Fruit fly (Drosophila melanogaster) whole organism, adult: ENCODE data around the gene RluA-2.

Source experiments
- CG11617 ChIP-seq: fragments of 200-800 bp; sonication (Bioruptor generic); optimal IDR thresholded peaks from 2 replicates; lab custom pipeline; 2017; ENCODE audit warnings: mild to moderate bottlenecking, missing biosample characterization, missing genetic modification reagents, missing genetic modification characterization
- CG12768 ChIP-seq: fragments of 200-800 bp; sonication (Bioruptor generic); optimal IDR thresholded peaks from 2 replicates; lab custom pipeline; 2017; ENCODE audit warnings: missing biosample characterization, missing genetic modification characterization, mild to moderate bottlenecking, moderate library complexity, missing genetic modification reagents
- CG14711 ChIP-seq: fragments of 200-800 bp; sonication (Bioruptor generic); optimal IDR thresholded peaks from 2 replicates; lab custom pipeline; 2018; ENCODE audit warnings: missing biosample characterization, mild to moderate bottlenecking, missing genetic modification characterization, moderate library complexity
- CG1620 ChIP-seq: fragments of 200-800 bp; sonication (Bioruptor generic); optimal IDR thresholded peaks from 2 replicates; lab custom pipeline; 2016; ENCODE audit warnings: missing biosample characterization, missing genetic modification characterization
- CG33017 ChIP-seq: fragments of 200-800 bp; sonication (Bioruptor generic); optimal IDR thresholded peaks from 2 replicates; lab custom pipeline; 2018; ENCODE audit warnings: missing biosample characterization, mild to moderate bottlenecking, missing genetic modification characterization, moderate library complexity
- CG5204 ChIP-seq: fragments of 200-800 bp; sonication (Bioruptor generic); optimal IDR thresholded peaks from 2 replicates; lab custom pipeline; 2016; ENCODE audit warnings: missing biosample characterization, missing genetic modification characterization
- CG7045 ChIP-seq: fragments of 200-800 bp; sonication (Bioruptor generic); optimal IDR thresholded peaks from 2 replicates; lab custom pipeline; 2017; ENCODE audit warnings: missing biosample characterization, mild to moderate bottlenecking, missing genetic modification characterization
- CG7101 ChIP-seq: fragments of 200-800 bp; sonication (Bioruptor generic); optimal IDR thresholded peaks from 2 replicates; lab custom pipeline; 2018; ENCODE audit warnings: missing biosample characterization, mild to moderate bottlenecking, missing genetic modification characterization, moderate library complexity
- Clk ChIP-seq: fragments of 200-800 bp; sonication (Bioruptor generic); optimal IDR thresholded peaks from 2 replicates; lab custom pipeline; 2017; ENCODE audit warnings: missing biosample characterization, missing genetic modification characterization
- Crg-1 ChIP-seq: fragments of 200-800 bp; sonication (Bioruptor generic); optimal IDR thresholded peaks from 2 replicates; lab custom pipeline; 2016; ENCODE audit warnings: missing biosample characterization, missing genetic modification characterization
- Hr96 ChIP-seq: fragments of 200-800 bp; sonication (Bioruptor generic); optimal IDR thresholded peaks from 2 replicates; lab custom pipeline; 2016; ENCODE audit warnings: missing biosample characterization, missing genetic modification characterization
- Mnt ChIP-seq: fragments of 200-800 bp; sonication (Bioruptor generic); optimal IDR thresholded peaks from 2 replicates; lab custom pipeline; 2016; ENCODE audit warnings: missing biosample characterization, mild to moderate bottlenecking, missing genetic modification characterization
- bab1 ChIP-seq: fragments of 200-800 bp; sonication (Bioruptor generic); optimal IDR thresholded peaks from 3 replicates; lab custom pipeline; 2019; ENCODE audit warnings: missing biosample characterization, mild to moderate bottlenecking, missing genetic modification characterization, moderate library complexity
- cic ChIP-seq: fragments of 200-800 bp; sonication (Bioruptor generic); optimal IDR thresholded peaks from 2 replicates; lab custom pipeline; 2017; ENCODE audit warnings: missing biosample characterization, mild to moderate bottlenecking, missing genetic modification characterization, moderate library complexity
- cnc ChIP-seq, 2 experiments: fragments of >200 bp; optimal IDR thresholded peaks; 2 replicates each; lab custom pipeline; 2017
- kay ChIP-seq: fragments of 200-800 bp; sonication (Bioruptor generic); peaks from one replicate; lab custom pipeline; 2016; ENCODE audit warnings: missing biosample characterization, missing genetic modification characterization, borderline replicate concordance
- ovo ChIP-seq: fragments of 200-800 bp; sonication (Bioruptor generic); optimal IDR thresholded peaks from 2 replicates; lab custom pipeline; 2016; ENCODE audit warnings: missing biosample characterization, missing genetic modification characterization
- pad ChIP-seq: fragments of 200-800 bp; sonication (Bioruptor generic); optimal IDR thresholded peaks from 3 replicates; lab custom pipeline; 2017; ENCODE audit warnings: missing biosample characterization, missing genetic modification characterization, mild to moderate bottlenecking, moderate library complexity, missing genetic modification reagents
- tj ChIP-seq: fragments of 200-800 bp; sonication (Bioruptor generic); optimal IDR thresholded peaks from 3 replicates; lab custom pipeline; 2017; ENCODE audit warnings: missing biosample characterization, mild to moderate bottlenecking, missing genetic modification characterization, moderate library complexity
- toe ChIP-seq: fragments of 200-800 bp; sonication (Bioruptor generic); optimal IDR thresholded peaks from 2 replicates; lab custom pipeline; 2016; ENCODE audit warnings: missing biosample characterization, missing genetic modification characterization

The RluA-2 gene

dm6 chr2L:10442048-10442790, 34.7 kb upstream of the RluA-2 start, which contains the start of gene loh:
Gene loh, plus strand, starts transcription at chr2L:10442534.
- TF ChIP-seq cnc (optimal IDR thresholded peaks at IDR 0.05; lab: Kevin White, UChicago) (no peak), Hr96 (GFP tag; lab: Kevin White, UChicago) (no peak), bab1 (GFP tag; lab: Kevin White, UChicago) (no peak), CG33017 (tag; lab: Kevin White, UChicago) (no peak)

DNA sequence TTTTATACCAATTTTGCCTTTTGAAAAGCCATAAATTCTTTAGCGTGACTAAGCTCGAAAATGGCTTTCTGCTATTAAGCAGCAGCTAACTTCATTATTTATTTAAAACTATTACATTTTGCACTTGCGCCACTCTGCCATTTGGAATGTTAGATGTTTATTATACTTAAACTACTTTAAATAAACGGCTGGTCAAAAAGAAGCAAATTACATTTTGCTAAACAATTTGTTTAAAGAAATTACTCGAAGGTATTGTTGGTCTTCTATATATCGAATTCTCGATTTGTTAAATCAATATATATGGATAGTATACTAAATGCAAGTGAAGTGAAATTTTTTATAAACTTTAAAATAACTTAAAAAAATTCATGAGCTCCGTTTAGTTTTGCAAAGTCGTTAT, 24.6 kb upstream of the RluA-2 start, which contains the start of gene ppk10:
ppk10 (minus strand) TSS at position 101 of the 400 bp plus-strand sequence.
- TF ChIP-seq kay (GFP tag; lab: Kevin White, UChicago): no peak
- no peak for TF ChIP-seq tj
- no peak for TF ChIP-seq CG7101
- no peak for TF ChIP-seq pad (GFP tag; lab: Kevin White, UChicago)
- TF ChIP-seq cnc (optimal IDR thresholded peaks at IDR 0.05; lab: Kevin White, UChicago): no peak
- TF ChIP-seq Mnt (GFP tag; lab: Kevin White, UChicago): no peak
- TF ChIP-seq bab1 (GFP tag; lab: Kevin White, UChicago): no peak

dm6 chr2L:10455944-10456520, 20.8 kb upstream of the RluA-2 start:
- TF ChIP-seq cic (GFP tag; lab: Kevin White, UChicago): peak; percentile 52
- no peak for TF ChIP-seq CG14711 (tag; lab: Kevin White, UChicago)

dm6 chr2L:10457191-10457899, 19.5 kb upstream of the RluA-2 start, which contains the start of the genes LManI and LManII:
Gene LManI, minus strand, starts transcription at chr2L:10457241.
Gene LManII, plus strand, starts transcription at chr2L:10457658.
- TF ChIP-seq CG14711 (tag; lab: Kevin White, UChicago) (no peak), CG7101 (no peak), kay (GFP tag; lab: Kevin White, UChicago) (peak; percentile 70), cnc (optimal IDR thresholded peaks at IDR 0.05; lab: Kevin White, UChicago) (no peak), tj (peak; percentile 73), CG1620 (GFP tag; lab: Kevin White, UChicago) (no peak), bab1 (GFP tag; lab: Kevin White, UChicago) (no peak), pad (GFP tag; lab: Kevin White, UChicago) (no peak), CG12768 (GFP tag; lab: Kevin White, UChicago) (peak; percentile 12), Clk (GFP tag; lab: Kevin White, UChicago) (no peak), Mnt (GFP tag; lab: Kevin White, UChicago) (peak; percentile 9), CG33017 (tag; lab: Kevin White, UChicago) (peak; percentile 9), CG7045 (GFP tag; lab: Kevin White, UChicago) (no peak), CG5204 (no peak), Hr96 (GFP tag; lab: Kevin White, UChicago) (no peak), cic (GFP tag; lab: Kevin White, UChicago) (peak; percentile 34), ovo (GFP tag; lab: Kevin White, UChicago) (no peak), CG11617 (GFP tag; lab: Kevin White, UChicago) (no peak), Crg-1 (GFP tag; lab: Kevin White, UChicago) (no peak), toe (GFP tag; lab: Kevin White, UChicago) (no peak)

DNA sequence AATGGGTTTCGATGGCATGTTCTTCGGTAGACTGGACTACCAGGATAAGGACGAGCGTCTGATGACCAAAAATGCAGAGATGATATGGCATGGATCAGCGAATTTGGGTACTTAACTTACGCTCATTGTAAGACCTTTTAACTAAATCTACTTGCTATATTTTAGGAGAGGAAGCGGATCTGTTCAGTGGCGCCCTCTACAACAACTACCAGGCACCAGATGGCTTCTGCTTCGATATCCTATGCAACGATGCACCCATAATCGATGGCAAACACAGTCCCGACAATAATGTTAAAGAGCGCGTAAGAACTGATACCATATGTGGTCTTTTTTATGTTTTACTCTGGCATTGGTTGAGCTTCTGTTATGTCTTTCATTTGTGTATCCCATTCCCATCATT, 17.9 kb upstream of the RluA-2 start:
- no peak for TF ChIP-seq CG12768 (GFP tag; lab: Kevin White, UChicago)
- TF ChIP-seq CG14711 (tag; lab: Kevin White, UChicago): no peak
- no peak for TF ChIP-seq CG11617 (GFP tag; lab: Kevin White, UChicago)
- no peak for TF ChIP-seq CG1620 (GFP tag; lab: Kevin White, UChicago)
- no peak for TF ChIP-seq kay (GFP tag; lab: Kevin White, UChicago)
- TF ChIP-seq Crg-1 (GFP tag; lab: Kevin White, UChicago): no peak
- TF ChIP-seq toe (GFP tag; lab: Kevin White, UChicago): no peak
- no peak for TF ChIP-seq Hr96 (GFP tag; lab: Kevin White, UChicago)
- TF ChIP-seq Mnt (GFP tag; lab: Kevin White, UChicago): no peak
- TF ChIP-seq cic (GFP tag; lab: Kevin White, UChicago): no peak
- TF ChIP-seq pad (GFP tag; lab: Kevin White, UChicago): no peak
- TF ChIP-seq tj: no peak
- no peak for TF ChIP-seq CG7101
- TF ChIP-seq ovo (GFP tag; lab: Kevin White, UChicago): no peak
- TF ChIP-seq CG33017 (tag; lab: Kevin White, UChicago): no peak
- no peak for TF ChIP-seq bab1 (GFP tag; lab: Kevin White, UChicago)

dm6 chr2L:10466865-10467270, 10.0 kb upstream of the RluA-2 start:
- TF ChIP-seq CG11617 (GFP tag; lab: Kevin White, UChicago): no peak
- no peak for TF ChIP-seq cic (GFP tag; lab: Kevin White, UChicago)
- TF ChIP-seq CG12768 (GFP tag; lab: Kevin White, UChicago): no peak
- no peak for TF ChIP-seq CG5204
- TF ChIP-seq ovo (GFP tag; lab: Kevin White, UChicago): no peak
- TF ChIP-seq Hr96 (GFP tag; lab: Kevin White, UChicago): no peak
- no peak for TF ChIP-seq Mnt (GFP tag; lab: Kevin White, UChicago)
- no peak for TF ChIP-seq Clk (GFP tag; lab: Kevin White, UChicago)
- TF ChIP-seq kay (GFP tag; lab: Kevin White, UChicago): no peak
- no peak for TF ChIP-seq bab1 (GFP tag; lab: Kevin White, UChicago)
- no peak for TF ChIP-seq tj
